Worm (Caenorhabditis elegans) whole organism, late embryonic: Measurements from ENCODE around the gene gpb-1.

Experiments used
- C08G9.2 ChIP-seq: sonication (generic microtip); optimal IDR thresholded peaks from 2 replicates; lab custom pipeline; 2016; ENCODE audit warnings: mild to moderate bottlenecking, missing genetic modification characterization, moderate library complexity, missing compliant biosample characterization
- C38D4.7 ChIP-seq: fragments of 200-800 bp; sonication (Bioruptor generic); optimal IDR thresholded peaks from 2 replicates; lab custom pipeline; 2018; ENCODE audit warnings: mild to moderate bottlenecking, missing genetic modification characterization, moderate library complexity, missing compliant biosample characterization
- Y22D7AL.16 ChIP-seq: sonication (generic microtip); optimal IDR thresholded peaks from 2 replicates; lab custom pipeline; 2016; ENCODE audit warnings: missing genetic modification characterization, missing compliant biosample characterization
- ahr-1 ChIP-seq: sonication (generic microtip); optimal IDR thresholded peaks from 2 replicates; lab custom pipeline; 2016; ENCODE audit warnings: missing genetic modification characterization, missing compliant biosample characterization
- ama-1 ChIP-seq: fragments of 150-350 bp; optimal IDR thresholded peaks from 2 replicates; lab custom pipeline; 2014
- ceh-14 ChIP-seq: sonication (generic microtip); optimal IDR thresholded peaks from 2 replicates; lab custom pipeline; 2016; ENCODE audit warnings: missing genotype, missing genetic modification characterization, missing compliant biosample characterization
- ceh-18 ChIP-seq: sonication (generic microtip); optimal IDR thresholded peaks from 2 replicates; lab custom pipeline; 2016; ENCODE audit warnings: missing genetic modification characterization, missing compliant biosample characterization
- ceh-19 ChIP-seq: fragments of 200-800 bp; sonication (Bioruptor generic); optimal IDR thresholded peaks from 2 replicates; lab custom pipeline; 2018; ENCODE audit warnings: mild to moderate bottlenecking, missing genetic modification characterization, missing compliant biosample characterization
- ceh-2 ChIP-seq: sonication (generic microtip); optimal IDR thresholded peaks from 2 replicates; lab custom pipeline; 2016; ENCODE audit warnings: missing genotype, missing genetic modification characterization, missing compliant biosample characterization
- ceh-24 ChIP-seq: sonication (generic microtip); optimal IDR thresholded peaks from 2 replicates; lab custom pipeline; 2016; ENCODE audit warnings: mild to moderate bottlenecking, missing genetic modification characterization, missing compliant biosample characterization
- ceh-31 ChIP-seq: sonication (generic microtip); optimal IDR thresholded peaks from 2 replicates; lab custom pipeline; 2016; ENCODE audit warnings: missing genetic modification characterization, missing compliant biosample characterization
- ceh-34 ChIP-seq: sonication (generic microtip); optimal IDR thresholded peaks from 2 replicates; lab custom pipeline; 2016; ENCODE audit warnings: mild to moderate bottlenecking, missing genetic modification characterization, missing compliant biosample characterization
- che-1 ChIP-seq: sonication (generic microtip); optimal IDR thresholded peaks from 2 replicates; lab custom pipeline; 2016; ENCODE audit warnings: mild to moderate bottlenecking, missing genetic modification characterization, missing compliant biosample characterization
- dmd-4 ChIP-seq: sonication (generic microtip); optimal IDR thresholded peaks from 2 replicates; lab custom pipeline; 2016; ENCODE audit warnings: borderline replicate concordance, missing genetic modification characterization, missing compliant biosample characterization
- dve-1 ChIP-seq: sonication (generic microtip); optimal IDR thresholded peaks from 2 replicates; lab custom pipeline; 2017; ENCODE audit warnings: antibody characterized with exemption, mild to moderate bottlenecking, missing genetic modification characterization, missing compliant biosample characterization
- elt-4 ChIP-seq: sonication (generic microtip); optimal IDR thresholded peaks from 2 replicates; lab custom pipeline; 2016; ENCODE audit warnings: missing genetic modification characterization, missing compliant biosample characterization
- ets-4 ChIP-seq: sonication (generic microtip); optimal IDR thresholded peaks from 2 replicates; lab custom pipeline; 2016; ENCODE audit warnings: missing genetic modification characterization, missing compliant biosample characterization
- fax-1 ChIP-seq: sonication (generic microtip); optimal IDR thresholded peaks from 2 replicates; lab custom pipeline; 2016; ENCODE audit warnings: missing genotype, missing genetic modification characterization, missing compliant biosample characterization
- fkh-10 ChIP-seq: fragments of 150-350 bp; optimal IDR thresholded peaks from 2 replicates; lab custom pipeline; 2014; ENCODE audit warnings: missing biosample characterization, missing genetic modification reagents, missing genetic modification characterization
- fkh-6 ChIP-seq: sonication (generic microtip); optimal IDR thresholded peaks from 2 replicates; lab custom pipeline; 2016; ENCODE audit warnings: missing genetic modification characterization, missing compliant biosample characterization
- gmeb-2 ChIP-seq: sonication (generic microtip); optimal IDR thresholded peaks from 2 replicates; lab custom pipeline; 2016; ENCODE audit warnings: missing genetic modification characterization, inconsistent platforms, missing compliant biosample characterization
- hlh-13 ChIP-seq: fragments of 200-800 bp; sonication (Bioruptor generic); optimal IDR thresholded peaks from 2 replicates; lab custom pipeline; 2018; ENCODE audit warnings: mild to moderate bottlenecking, missing genetic modification characterization, missing compliant biosample characterization
- hlh-15 ChIP-seq: sonication (generic microtip); optimal IDR thresholded peaks from 2 replicates; lab custom pipeline; 2016; ENCODE audit warnings: missing genetic modification characterization, missing compliant biosample characterization
- hlh-30 ChIP-seq: sonication (generic microtip); optimal IDR thresholded peaks from 2 replicates; lab custom pipeline; 2017; ENCODE audit warnings: antibody characterized with exemption, missing genetic modification characterization, missing compliant biosample characterization; ENCODE audit not compliant: insufficient read depth
- hlh-6 ChIP-seq: sonication (generic microtip); optimal IDR thresholded peaks from 2 replicates; lab custom pipeline; 2016; ENCODE audit warnings: missing genotype, missing genetic modification characterization, missing compliant biosample characterization
- hlh-8 ChIP-seq: sonication (generic microtip); optimal IDR thresholded peaks from 2 replicates; lab custom pipeline; 2016; ENCODE audit warnings: missing genotype, missing genetic modification characterization, missing compliant biosample characterization
- lim-6 ChIP-seq: sonication (generic microtip); optimal IDR thresholded peaks from 2 replicates; lab custom pipeline; 2016; ENCODE audit warnings: missing genetic modification characterization, missing compliant biosample characterization
- lin-11 ChIP-seq: fragments of 200-800 bp; sonication (Bioruptor generic); optimal IDR thresholded peaks from 2 replicates; lab custom pipeline; 2018; ENCODE audit warnings: mild to moderate bottlenecking, missing genetic modification characterization, missing compliant biosample characterization
- madf-2 ChIP-seq: sonication (generic microtip); optimal IDR thresholded peaks from 2 replicates; lab custom pipeline; 2017; ENCODE audit warnings: missing genetic modification characterization, missing compliant biosample characterization
- mec-3 ChIP-seq: sonication (generic microtip); optimal IDR thresholded peaks from 2 replicates; lab custom pipeline; 2016; ENCODE audit warnings: borderline replicate concordance, missing genetic modification characterization, missing compliant biosample characterization
- nfya-1 ChIP-seq: sonication (generic microtip); optimal IDR thresholded peaks from 2 replicates; lab custom pipeline; 2017; ENCODE audit warnings: missing genetic modification characterization, mild to moderate bottlenecking, missing compliant biosample characterization, antibody characterized with exemption, moderate library complexity
- nhr-232 ChIP-seq: sonication (generic microtip); optimal IDR thresholded peaks from 2 replicates; lab custom pipeline; 2016; ENCODE audit warnings: missing genetic modification characterization, missing compliant biosample characterization
- npax-4 ChIP-seq: sonication (generic microtip); optimal IDR thresholded peaks from 2 replicates; lab custom pipeline; 2016; ENCODE audit warnings: missing genetic modification characterization, missing compliant biosample characterization
- odd-2 ChIP-seq: sonication (generic microtip); optimal IDR thresholded peaks from 2 replicates; lab custom pipeline; 2017; ENCODE audit warnings: antibody characterized with exemption, mild to moderate bottlenecking, missing genetic modification characterization, missing compliant biosample characterization
- pag-3 ChIP-seq: sonication (generic microtip); optimal IDR thresholded peaks from 2 replicates; lab custom pipeline; 2016; ENCODE audit warnings: missing compliant biosample characterization, missing genetic modification characterization, borderline replicate concordance
- pqm-1 ChIP-seq: sonication (generic microtip); optimal IDR thresholded peaks from 2 replicates; lab custom pipeline; 2016; ENCODE audit warnings: missing genetic modification characterization, missing compliant biosample characterization
- rnt-1 ChIP-seq: sonication (generic microtip); optimal IDR thresholded peaks from 2 replicates; lab custom pipeline; 2016; ENCODE audit warnings: missing genetic modification characterization, missing compliant biosample characterization
- sdc-2 ChIP-seq: sonication (generic microtip); optimal IDR thresholded peaks from 2 replicates; lab custom pipeline; 2016; ENCODE audit warnings: missing genotype, missing genetic modification characterization, missing compliant biosample characterization
- sox-2 ChIP-seq: fragments of 200-800 bp; sonication (Bioruptor generic); IDR thresholded peaks from 2 replicates; pipeline ENCODE4 v1.3.6; 2022; ENCODE audit warnings: missing genetic modification reagents, missing genetic modification characterization, missing compliant biosample characterization
- sox-4 ChIP-seq: sonication (generic microtip); optimal IDR thresholded peaks from 2 replicates; lab custom pipeline; 2017; ENCODE audit warnings: mild to moderate bottlenecking, missing genetic modification characterization, inconsistent platforms, missing compliant biosample characterization
- syd-9 ChIP-seq: sonication (generic microtip); optimal IDR thresholded peaks from 2 replicates; lab custom pipeline; 2016; ENCODE audit warnings: mild to moderate bottlenecking, missing genetic modification characterization, moderate library complexity, missing compliant biosample characterization
- tbx-2 ChIP-seq: sonication (generic microtip); optimal IDR thresholded peaks from 2 replicates; lab custom pipeline; 2016; ENCODE audit warnings: missing genetic modification characterization, missing compliant biosample characterization
- tbx-7 ChIP-seq: sonication (generic microtip); optimal IDR thresholded peaks from 2 replicates; lab custom pipeline; 2016; ENCODE audit warnings: missing genotype, missing genetic modification characterization, missing compliant biosample characterization
- ttx-3 ChIP-seq: sonication (generic microtip); optimal IDR thresholded peaks from 2 replicates; lab custom pipeline; 2016; ENCODE audit warnings: missing genetic modification reagents, missing genetic modification characterization, missing compliant biosample characterization
- unc-3 ChIP-seq, 2 experiments: fragments of 200-800 bp in 1 of 2; sonication (Bioruptor generic) in 1 of 2; sonication (generic microtip) in 1 of 2; conservative IDR thresholded peaks in 1 of 2; optimal IDR thresholded peaks in 1 of 2; 2 replicates each; pipeline versions ENCODE4 v1.3.6 to Lab custom; 2016 to 2022; ENCODE audit warnings: missing compliant biosample characterization in 2 of 2, missing genetic modification characterization in 2 of 2, missing genetic modification reagents in 1 of 2
- unc-42 ChIP-seq: sonication (generic microtip); optimal IDR thresholded peaks from 2 replicates; lab custom pipeline; 2016; ENCODE audit warnings: missing genotype, missing genetic modification characterization, missing compliant biosample characterization
- unc-55 ChIP-seq: sonication (generic microtip); optimal IDR thresholded peaks from 2 replicates; lab custom pipeline; 2017; ENCODE audit warnings: missing biosample characterization, missing genetic modification reagents, missing genetic modification characterization
- unc-86 ChIP-seq: sonication (generic microtip); optimal IDR thresholded peaks from 2 replicates; lab custom pipeline; 2016; ENCODE audit warnings: missing genetic modification characterization, missing compliant biosample characterization
- zip-5 ChIP-seq: sonication (generic microtip); optimal IDR thresholded peaks from 2 replicates; lab custom pipeline; 2016; ENCODE audit warnings: missing genetic modification characterization, missing compliant biosample characterization
- ztf-16 ChIP-seq: sonication (generic microtip); optimal IDR thresholded peaks from 2 replicates; lab custom pipeline; 2017; ENCODE audit warnings: missing genetic modification characterization, missing compliant biosample characterization

The gpb-1 gene

DNA sequence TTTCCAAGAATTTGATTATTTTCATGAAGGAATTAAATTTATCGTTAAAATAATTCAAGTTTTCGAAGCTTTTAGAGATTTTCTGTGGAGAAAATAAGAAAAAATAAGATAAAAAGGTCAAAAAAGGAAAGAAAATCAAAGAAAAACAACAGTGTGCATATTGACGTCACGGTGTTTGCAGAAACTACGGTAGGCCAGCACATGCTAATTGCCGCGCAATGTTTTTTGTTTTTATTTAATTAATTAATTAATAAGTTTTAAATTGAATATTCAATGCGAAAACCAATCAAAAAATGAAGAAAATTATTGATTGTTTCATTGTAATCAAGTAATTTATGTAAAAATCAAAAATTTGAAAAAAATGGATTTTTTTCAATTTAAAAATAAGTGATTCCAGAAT is 522 bp downstream of the gpb-1 start:
- no peak for TF ChIP-seq tbx-2 (tag; lab: Kevin White, UChicago)
- TF ChIP-seq nfya-1 = peak; percentile 18
- no peak for TF ChIP-seq ceh-24 (tag; lab: Kevin White, UChicago)

DNA sequence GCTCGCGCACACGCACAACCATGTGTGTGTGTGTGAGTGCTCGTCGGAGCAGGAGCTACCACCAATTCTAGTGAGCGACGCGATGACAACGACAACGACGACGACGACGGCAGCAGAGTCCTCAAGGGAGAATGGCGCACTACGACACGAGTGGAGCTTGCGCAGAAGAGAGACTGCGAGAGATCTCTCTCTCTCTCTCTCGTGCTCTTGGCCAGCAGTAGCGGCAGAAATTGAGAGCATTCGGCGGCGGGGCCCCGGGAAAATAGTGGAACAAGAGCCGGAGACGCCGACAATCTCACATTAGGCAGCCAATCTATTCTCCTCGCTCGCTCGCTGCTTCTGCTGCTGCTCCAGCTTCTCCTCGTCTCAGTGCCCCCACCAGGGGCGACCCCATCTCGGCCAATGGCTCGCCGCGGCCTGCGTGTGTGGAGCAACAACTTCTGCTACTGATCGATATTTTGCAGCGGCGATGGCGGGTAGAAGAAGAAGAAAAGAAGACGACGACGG is 1.6 kb downstream of the gpb-1 start:
- TF ChIP-seq ceh-19 (GFP tag; lab: Kevin White, UChicago) = peak; percentile 74
- no peak for TF ChIP-seq hlh-13 (GFP tag; lab: Kevin White, UChicago)
- peak; percentile 20 for TF ChIP-seq che-1 (tag; lab: Kevin White, UChicago)
- TF ChIP-seq lim-6 = peak; percentile 30
- TF ChIP-seq tbx-2 (tag; lab: Kevin White, UChicago) = peak; percentile 80
- TF ChIP-seq mec-3 (tag; lab: Kevin White, UChicago) = no peak
- TF ChIP-seq ceh-2 (tag; lab: Kevin White, UChicago) = peak; percentile 16
- TF ChIP-seq ceh-31 (tag; lab: Kevin White, UChicago) = peak; percentile 89
- TF ChIP-seq sox-4 (tag; lab: Kevin White, UChicago) = no peak
- TF ChIP-seq ceh-24 (tag; lab: Kevin White, UChicago) = no peak
- peak; percentile 66 for TF ChIP-seq C08G9.2 (tag; lab: Kevin White, UChicago)
- TF ChIP-seq npax-4 (tag; lab: Kevin White, UChicago) = no peak
- no peak for TF ChIP-seq nhr-232 (tag; lab: Kevin White, UChicago)
- peak; percentile 20 for TF ChIP-seq ttx-3 (tag; lab: Kevin White, UChicago)
- TF ChIP-seq pqm-1 (tag; lab: Kevin White, UChicago) = no peak
- peak; percentile 18 for TF ChIP-seq fax-1 (tag; lab: Kevin White, UChicago)
- peak; percentile 24 for TF ChIP-seq madf-2 (tag; lab: Kevin White, UChicago)
- TF ChIP-seq ceh-18 (tag; lab: Kevin White, UChicago) = peak; percentile 91
- TF ChIP-seq sox-2 = no peak
- no peak for TF ChIP-seq hlh-15 (tag; lab: Kevin White, UChicago)
- TF ChIP-seq rnt-1 (tag; lab: Kevin White, UChicago) = peak; percentile 44
- peak; percentile 48 for TF ChIP-seq dmd-4 (tag; lab: Kevin White, UChicago)
- TF ChIP-seq odd-2 (tag; lab: Kevin White, UChicago) = no peak
- peak; percentile 60 for TF ChIP-seq unc-86 (tag; lab: Kevin White, UChicago)
- peak; percentile 70 for TF ChIP-seq sdc-2 (tag; lab: Kevin White, UChicago)
- no peak for TF ChIP-seq elt-4 (tag; lab: Kevin White, UChicago)
- TF ChIP-seq ama-1 (lab: Kevin White, UChicago) = peak; percentile 26
- peak; percentile 71 for TF ChIP-seq ceh-34 (tag; lab: Kevin White, UChicago)
- TF ChIP-seq gmeb-2 (tag; lab: Kevin White, UChicago) = peak; percentile 26
- TF ChIP-seq ceh-14 (tag; lab: Kevin White, UChicago) = peak; percentile 87
- TF ChIP-seq dve-1 = peak; percentile 11
- TF ChIP-seq ztf-16 (tag; lab: Kevin White, UChicago) = no peak
- TF ChIP-seq fkh-6 (tag; lab: Kevin White, UChicago) = peak; percentile 49
- peak; percentile 79 for TF ChIP-seq syd-9 (tag; lab: Kevin White, UChicago)
- no peak for TF ChIP-seq Y22D7AL.16 (tag; lab: Kevin White, UChicago)
- TF ChIP-seq nfya-1 = peak; percentile 94
- peak; percentile 68 for TF ChIP-seq hlh-6 (tag; lab: Kevin White, UChicago)
- peak; percentile 83 for TF ChIP-seq unc-42 (tag; lab: Kevin White, UChicago)
- TF ChIP-seq tbx-7 (tag; lab: Kevin White, UChicago) = no peak
- TF ChIP-seq ahr-1 (tag; lab: Kevin White, UChicago) = peak; percentile 35
- peak; percentile 44 for TF ChIP-seq ets-4
- TF ChIP-seq C38D4.7 = peak; percentile 43
- TF ChIP-seq hlh-30 = peak; percentile 64
- no peak for TF ChIP-seq fkh-10 (GFP tag; lab: Kevin White, UChicago)
- no peak for TF ChIP-seq lin-11 (tag; lab: Kevin White, UChicago)
- TF ChIP-seq pag-3 (tag; lab: Kevin White, UChicago) = no peak
- no peak for TF ChIP-seq zip-5
- peak; percentile 85 for TF ChIP-seq unc-55 (GFP tag; lab: Kevin White, UChicago)
- peak; percentile 5 for TF ChIP-seq hlh-8 (tag; lab: Kevin White, UChicago)
- no peak for TF ChIP-seq unc-3 (GFP tag; conservative IDR thresholded peaks at IDR 0.05; lab: Robert Waterston, UW)
- TF ChIP-seq unc-3 (tag; optimal IDR thresholded peaks at IDR 0.05; lab: Kevin White, UChicago) = peak; percentile 56
